Fruit fly (Drosophila melanogaster) whole organism, embryonic: ENCODE results near the gene CG11409.
A peak's percentile ranks its signal among the peaks of the same experiment; 100 is the strongest.

ENCODE experiments used
- Abd-B ChIP-seq: fragments of 200-800 bp; sonication (Bioruptor generic); optimal IDR thresholded peaks from 2 replicates; lab custom pipeline; 2018; ENCODE audit warnings: missing biosample characterization, mild to moderate bottlenecking, missing genetic modification characterization, moderate library complexity
- B-H2 ChIP-seq: fragments of 200-800 bp; sonication (Bioruptor generic); optimal IDR thresholded peaks from 2 replicates; lab custom pipeline; 2018; ENCODE audit warnings: missing biosample characterization, mild to moderate bottlenecking, missing genetic modification characterization
- CG10274 ChIP-seq: fragments of 200-800 bp; sonication (Bioruptor generic); optimal IDR thresholded peaks from 3 replicates; lab custom pipeline; 2017; ENCODE audit warnings: missing biosample characterization, mild to moderate bottlenecking, missing genetic modification characterization
- CG12219 ChIP-seq: fragments of 200-800 bp; sonication (Bioruptor generic); optimal IDR thresholded peaks from 3 replicates; lab custom pipeline; 2018; ENCODE audit warnings: missing biosample characterization, mild to moderate bottlenecking, missing genetic modification characterization
- CG12391 ChIP-seq: fragments of 200-800 bp; sonication (Bioruptor generic); optimal IDR thresholded peaks from 3 replicates; lab custom pipeline; 2018; ENCODE audit warnings: missing biosample characterization, mild to moderate bottlenecking, missing genetic modification characterization, moderate library complexity
- CG12659 ChIP-seq: fragments of 200-800 bp; sonication (Bioruptor generic); optimal IDR thresholded peaks from 3 replicates; lab custom pipeline; 2017; ENCODE audit warnings: mild to moderate bottlenecking, missing biosample characterization, missing genetic modification reagents, missing genetic modification characterization
- CG14710 ChIP-seq: fragments of 200-800 bp; sonication (Bioruptor generic); optimal IDR thresholded peaks from 3 replicates; lab custom pipeline; 2019; ENCODE audit warnings: missing biosample characterization, mild to moderate bottlenecking, missing genetic modification characterization, moderate library complexity
- CG15514 ChIP-seq: fragments of 200-800 bp; sonication (Bioruptor generic); optimal IDR thresholded peaks from 3 replicates; lab custom pipeline; 2017; ENCODE audit warnings: missing biosample characterization, missing genetic modification characterization, mild to moderate bottlenecking, moderate library complexity, missing genetic modification reagents
- CG1602 ChIP-seq: fragments of 200-800 bp; sonication (Bioruptor generic); optimal IDR thresholded peaks from 3 replicates; lab custom pipeline; 2016; ENCODE audit warnings: missing biosample characterization, missing genetic modification characterization
- CG1647 ChIP-seq: fragments of 200-800 bp; sonication (Bioruptor generic); optimal IDR thresholded peaks from 3 replicates; lab custom pipeline; 2016; ENCODE audit warnings: missing biosample characterization, missing genetic modification characterization
- CG30020 ChIP-seq: fragments of 200-800 bp; optimal IDR thresholded peaks from 2 replicates; lab custom pipeline; 2019; ENCODE audit warnings: missing biosample characterization, mild to moderate bottlenecking, missing genetic modification characterization, moderate library complexity
- CG32532 ChIP-seq: fragments of 200-800 bp; sonication (Bioruptor generic); IDR thresholded peaks from 2 replicates; pipeline ENCODE4 v1.3.6; 2022; ENCODE audit warnings: missing biosample characterization, missing genetic modification characterization
- CG3281 ChIP-seq: fragments of 200-800 bp; sonication (Bioruptor generic); optimal IDR thresholded peaks from 3 replicates; lab custom pipeline; 2017; ENCODE audit warnings: missing biosample characterization, mild to moderate bottlenecking, missing genetic modification characterization
- CG3407 ChIP-seq: fragments of 200-800 bp; sonication (Bioruptor generic); optimal IDR thresholded peaks from 2 replicates; lab custom pipeline; 2018; ENCODE audit warnings: missing biosample characterization, mild to moderate bottlenecking, missing genetic modification characterization
- CG4282 ChIP-seq: fragments of 200-800 bp; sonication (Bioruptor generic); optimal IDR thresholded peaks from 2 replicates; lab custom pipeline; 2016; ENCODE audit warnings: missing biosample characterization, missing genetic modification characterization
- CG4854 ChIP-seq: fragments of 200-800 bp; sonication (Bioruptor generic); optimal IDR thresholded peaks from 2 replicates; lab custom pipeline; 2016; ENCODE audit warnings: missing biosample characterization, missing genetic modification characterization, inconsistent platforms
- CG9437 ChIP-seq: fragments of 200-800 bp; sonication (Bioruptor generic); optimal IDR thresholded peaks from 2 replicates; lab custom pipeline; 2018; ENCODE audit warnings: missing biosample characterization, mild to moderate bottlenecking, missing genetic modification characterization
- CTCF ChIP-seq: fragments of 200-800 bp; sonication (Bioruptor generic); optimal IDR thresholded peaks from 2 replicates; lab custom pipeline; 2017; ENCODE audit warnings: missing biosample characterization, mild to moderate bottlenecking, missing genetic modification characterization, moderate library complexity
- Deaf1 ChIP-seq: fragments of 200-800 bp; optimal IDR thresholded peaks from 3 replicates; lab custom pipeline; 2019; ENCODE audit warnings: missing biosample characterization, mild to moderate bottlenecking, missing genetic modification characterization, moderate library complexity
- Dfd ChIP-seq, 2 experiments: fragments of >200 bp; optimal IDR thresholded peaks; 2 replicates each; lab custom pipeline; 2017; ENCODE audit warnings: missing biosample characterization in 2 of 2, missing genetic modification characterization in 2 of 2
- Fer1 ChIP-seq: fragments of 200-800 bp; sonication (Bioruptor generic); optimal IDR thresholded peaks from 2 replicates; lab custom pipeline; 2017; ENCODE audit warnings: missing biosample characterization, mild to moderate bottlenecking, missing genetic modification characterization
- Gug ChIP-seq: fragments of 200-800 bp; sonication (Bioruptor generic); IDR thresholded peaks from 4 replicates; pipeline ENCODE4 v1.3.6; 2022; ENCODE audit warnings: missing biosample characterization, missing genetic modification characterization
- HHEX ChIP-seq: fragments of 200-800 bp; sonication (Bioruptor generic); optimal IDR thresholded peaks from 3 replicates; lab custom pipeline; 2017; ENCODE audit warnings: missing biosample characterization, mild to moderate bottlenecking, missing genetic modification characterization, missing genetic modification reagents
- HLH54F ChIP-seq: fragments of 200-800 bp; sonication (Bioruptor generic); optimal IDR thresholded peaks from 3 replicates; lab custom pipeline; 2016; ENCODE audit warnings: missing biosample characterization, missing genetic modification characterization
- Hey ChIP-seq: fragments of 200-800 bp; sonication (Bioruptor generic); optimal IDR thresholded peaks from 3 replicates; lab custom pipeline; 2018; ENCODE audit warnings: missing biosample characterization, mild to moderate bottlenecking, missing genetic modification characterization
- Med ChIP-seq: fragments of 200-800 bp; sonication (Bioruptor generic); peaks from one replicate; lab custom pipeline; 2016; ENCODE audit warnings: missing biosample characterization, missing genetic modification characterization, mild to moderate bottlenecking, inconsistent platforms, moderate library complexity
- Poxn ChIP-seq: fragments of 200-800 bp; sonication (Bioruptor generic); IDR thresholded peaks from 2 replicates; pipeline ENCODE4 v1.3.6; 2022; ENCODE audit warnings: missing biosample characterization, missing genetic modification characterization
- Rfx ChIP-seq: fragments of 200-800 bp; sonication (Bioruptor generic); IDR thresholded peaks from 2 replicates; pipeline ENCODE4 v1.3.6; 2022; ENCODE audit warnings: missing biosample characterization, missing genetic modification characterization
- Usf ChIP-seq: fragments of 200-800 bp; sonication (Bioruptor generic); optimal IDR thresholded peaks from 2 replicates; lab custom pipeline; 2017; ENCODE audit warnings: missing genotype, missing biosample characterization, missing genetic modification characterization
- YL-1 ChIP-seq: fragments of 200-800 bp; sonication (Bioruptor generic); optimal IDR thresholded peaks from 3 replicates; lab custom pipeline; 2017; ENCODE audit warnings: missing biosample characterization, mild to moderate bottlenecking, missing genetic modification characterization
- abd-A ChIP-seq: fragments of 200-800 bp; sonication (Bioruptor generic); optimal IDR thresholded peaks from 3 replicates; lab custom pipeline; 2019; ENCODE audit warnings: missing biosample characterization, mild to moderate bottlenecking, missing genetic modification characterization, moderate library complexity
- cg ChIP-seq: fragments of 200-800 bp; sonication (Bioruptor generic); optimal IDR thresholded peaks from 3 replicates; lab custom pipeline; 2019; ENCODE audit warnings: missing biosample characterization, mild to moderate bottlenecking, missing genetic modification characterization, moderate library complexity
- crol ChIP-seq: fragments of 200-800 bp; sonication (Bioruptor generic); IDR thresholded peaks from 2 replicates; pipeline ENCODE4 v1.3.6; 2022; ENCODE audit warnings: missing biosample characterization, missing genetic modification characterization
- crp ChIP-seq, 2 experiments: fragments of 200-800 bp; sonication (Bioruptor generic); optimal IDR thresholded peaks; 2 replicates in 1 of 2; 3 replicates in 1 of 2; lab custom pipeline; 2017; ENCODE audit warnings: missing biosample characterization in 2 of 2, missing genetic modification characterization in 2 of 2, mild to moderate bottlenecking in 1 of 2, moderate library complexity in 1 of 2
- cwo ChIP-seq: fragments of 200-800 bp; sonication (Bioruptor generic); optimal IDR thresholded peaks from 3 replicates; lab custom pipeline; 2017; ENCODE audit warnings: missing biosample characterization, missing genetic modification characterization, mild to moderate bottlenecking, moderate library complexity, missing genetic modification reagents
- ems ChIP-seq: fragments of 200-800 bp; sonication (Bioruptor generic); optimal IDR thresholded peaks from 3 replicates; lab custom pipeline; 2016; ENCODE audit warnings: missing biosample characterization, missing genetic modification characterization
- esg ChIP-seq: fragments of 200-800 bp; sonication (Bioruptor generic); conservative IDR thresholded peaks from 2 replicates; pipeline ENCODE4 v1.3.6; 2022; ENCODE audit warnings: missing biosample characterization, missing genetic modification characterization
- ewg ChIP-seq: fragments of 200-800 bp; sonication (Bioruptor generic); optimal IDR thresholded peaks from 3 replicates; lab custom pipeline; 2017; ENCODE audit warnings: mild to moderate bottlenecking, missing biosample characterization, missing genetic modification reagents, missing genetic modification characterization
- exex ChIP-seq: fragments of 200-800 bp; sonication (Bioruptor generic); optimal IDR thresholded peaks from 4 replicates; lab custom pipeline; 2018; ENCODE audit warnings: missing biosample characterization, mild to moderate bottlenecking, missing genetic modification characterization, moderate library complexity
- lbe ChIP-seq: fragments of 200-800 bp; sonication (Bioruptor generic); optimal IDR thresholded peaks from 2 replicates; lab custom pipeline; 2016; ENCODE audit warnings: missing biosample characterization, mild to moderate bottlenecking, missing genetic modification characterization
- mirr ChIP-seq: fragments of 200-800 bp; sonication (Bioruptor generic); optimal IDR thresholded peaks from 3 replicates; lab custom pipeline; 2018; ENCODE audit warnings: missing biosample characterization, mild to moderate bottlenecking, missing genetic modification characterization
- nmo ChIP-seq: fragments of 200-800 bp; sonication (Bioruptor generic); optimal IDR thresholded peaks from 2 replicates; lab custom pipeline; 2018; ENCODE audit warnings: missing biosample characterization, mild to moderate bottlenecking, missing genetic modification characterization, moderate library complexity
- onecut ChIP-seq: fragments of 200-800 bp; sonication (Bioruptor generic); IDR thresholded peaks from 2 replicates; pipeline ENCODE4 v1.3.6; 2022; ENCODE audit warnings: missing biosample characterization, missing genetic modification characterization
- pros ChIP-seq: fragments of 200-800 bp; sonication (Bioruptor generic); optimal IDR thresholded peaks from 3 replicates; lab custom pipeline; 2019; ENCODE audit warnings: missing biosample characterization, mild to moderate bottlenecking, missing genetic modification characterization, moderate library complexity
- shn ChIP-seq: fragments of 200-800 bp; sonication (Bioruptor generic); optimal IDR thresholded peaks from 3 replicates; lab custom pipeline; 2016; ENCODE audit warnings: missing biosample characterization, missing genetic modification characterization
- slou ChIP-seq: fragments of 200-800 bp; sonication (Bioruptor generic); optimal IDR thresholded peaks from 3 replicates; lab custom pipeline; 2016; ENCODE audit warnings: missing biosample characterization, missing genetic modification characterization
- vnd ChIP-seq: fragments of 200-800 bp; sonication (Bioruptor generic); IDR thresholded peaks from 3 replicates; pipeline ENCODE4 v1.3.6; 2022; ENCODE audit warnings: missing biosample characterization, missing genetic modification characterization; ENCODE audit not compliant: partially characterized antibody
- zfh1 ChIP-seq: fragments of 200-800 bp; sonication (Bioruptor generic); IDR thresholded peaks from 3 replicates; pipeline ENCODE4 v1.3.6; 2022; ENCODE audit warnings: missing biosample characterization, missing genetic modification characterization

CG11409 gene

dm6 chrX:1384232-1384631 is 42.8 kb upstream of the CG11409 start (continued):
- TF ChIP-seq Deaf1 (tag; lab: Kevin White, UChicago) (peak; percentile 61), CG12219 (no peak), Med (GFP tag; lab: Kevin White, UChicago) (peak; percentile 21)

dm6 chrX:1382489-1382888 is 41.1 kb upstream of the CG11409 start:
- TF ChIP-seq CG3407 (no peak), Med (GFP tag; lab: Kevin White, UChicago) (peak; percentile 40), ems (GFP tag; lab: Kevin White, UChicago) (no peak), mirr (GFP tag; lab: Kevin White, UChicago) (no peak), B-H2 (GFP tag; lab: Kevin White, UChicago) (no peak), crol (GFP tag; lab: Robert Waterston, UW) (peak; percentile 63), CG10274 (no peak), CG12659 (GFP tag; lab: Kevin White, UChicago) (no peak), Poxn (GFP tag; lab: Robert Waterston, UW) (no peak), Rfx (no peak), exex (tag; lab: Kevin White, UChicago) (no peak)

- TF ChIP-seq crp (GFP tag; optimal IDR thresholded peaks at IDR 0.05; lab: Kevin White, UChicago) (peak in 1 of 2 experiments; percentile 10), CG15514 (GFP tag; lab: Kevin White, UChicago) (peak; percentile 6), CG1602 (GFP tag; lab: Kevin White, UChicago) (no peak), CG32532 (no peak), Dfd (GFP tag; optimal IDR thresholded peaks at IDR 0.05; lab: Kevin White, UChicago) (no peak), vnd (GFP tag; lab: Robert Waterston, UW) (no peak), abd-A (tag; lab: Kevin White, UChicago) (peak; percentile 66), CG3281 (GFP tag; lab: Kevin White, UChicago) (no peak), Deaf1 (tag; lab: Kevin White, UChicago) (peak; percentile 52), pros (GFP tag; lab: Kevin White, UChicago) (peak; percentile 87), Usf (GFP tag; lab: Kevin White, UChicago) (no peak), cwo (GFP tag; lab: Kevin White, UChicago) (peak; percentile 53), shn (GFP tag; lab: Kevin White, UChicago) (no peak), lbe (GFP tag; lab: Kevin White, UChicago) (no peak), CG12391 (tag; lab: Kevin White, UChicago) (no peak), zfh1 (GFP tag; lab: Robert Waterston, UW) (no peak), YL-1 (GFP tag; lab: Kevin White, UChicago) (no peak), CTCF (GFP tag; lab: Kevin White, UChicago) (no peak), cg (GFP tag; lab: Kevin White, UChicago) (peak; percentile 59), HHEX (GFP tag; lab: Kevin White, UChicago) (no peak), CG1647 (GFP tag; lab: Kevin White, UChicago) (no peak), CG9437 (GFP tag; lab: Kevin White, UChicago) (no peak), HLH54F (GFP tag; lab: Kevin White, UChicago) (no peak), CG14710 (tag; lab: Kevin White, UChicago) (no peak), nmo (GFP tag; lab: Kevin White, UChicago) (no peak), esg (GFP tag; lab: Robert Waterston, UW) (no peak), onecut (GFP tag; lab: Robert Waterston, UW) (peak; percentile 64; the same call in 1 of the 2 replicates), CG4854 (GFP tag; lab: Kevin White, UChicago) (no peak), slou (GFP tag; lab: Kevin White, UChicago) (no peak), Fer1 (no peak), ewg (GFP tag; lab: Kevin White, UChicago) (peak; percentile 30), CG30020 (tag; lab: Kevin White, UChicago) (no peak), Abd-B (GFP tag; lab: Kevin White, UChicago) (no peak), CG4282 (no peak), Hey (tag; lab: Kevin White, UChicago) (peak; percentile 27), Gug (GFP tag; lab: Robert Waterston, UW) (no peak)
Measured at dm6 chrX:1381413-1381991, 40.1 kb upstream of the CG11409 start.
